Fruit fly (Drosophila melanogaster): ENCODE data around the gene CG13659.

Gene CG13659

DNA sequence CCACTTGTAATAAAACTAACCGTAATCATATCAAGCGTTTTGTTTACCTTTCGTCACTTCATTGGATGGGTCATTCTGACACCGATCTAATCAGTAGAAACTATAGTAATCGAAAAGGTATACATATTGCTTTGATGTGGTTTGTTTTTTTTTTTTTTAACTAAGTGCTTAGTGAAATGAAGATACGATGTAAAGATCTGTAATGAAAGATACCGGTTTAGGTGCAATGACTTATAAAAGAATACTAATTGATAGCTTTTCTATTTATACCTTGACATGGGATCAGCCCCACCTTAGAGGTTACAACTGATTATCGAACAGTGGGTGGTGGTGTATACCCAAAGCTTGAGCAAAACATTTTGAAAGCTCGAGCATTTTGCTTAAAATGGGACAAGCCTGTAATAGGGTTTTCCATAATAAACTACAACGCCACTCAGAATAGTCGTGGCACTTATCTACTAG is 17.5 kb upstream of the CG13659 start, which contains the start of gene CG31300:
CG31300 (plus strand) TSS at position 412 of the 462 bp plus-strand sequence.
- no peak for TF ChIP-seq insv (optimal IDR thresholded peaks at IDR 0.05)
- TF ChIP-seq ttk (optimal IDR thresholded peaks at IDR 0.05): no peak
- TF ChIP-seq psq (optimal IDR thresholded peaks at IDR 0.05): no peak
- TF ChIP-seq h (optimal IDR thresholded peaks at IDR 0.05): no peak
- TF ChIP-seq Sin3A (optimal IDR thresholded peaks at IDR 0.05): no peak
- no peak for TF ChIP-seq Myc (optimal IDR thresholded peaks at IDR 0.05)

DNA sequence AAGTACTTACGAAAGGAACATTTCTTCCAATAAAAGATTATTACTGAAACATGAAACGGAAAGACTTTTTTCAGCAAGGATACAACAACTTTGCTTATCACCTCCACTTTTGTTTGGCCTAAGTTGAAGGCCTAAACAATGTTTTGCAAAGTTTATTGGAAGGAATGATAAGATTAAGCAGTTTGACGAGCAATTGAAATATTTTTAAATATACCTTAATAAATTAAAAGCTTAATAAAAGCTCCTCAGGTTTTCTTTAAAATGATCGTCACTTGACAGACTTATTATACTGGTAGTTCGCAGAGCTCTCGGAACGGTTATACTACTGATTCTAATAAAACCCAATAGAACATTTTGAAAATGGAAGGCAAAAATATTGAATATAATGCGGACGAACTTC is 15.5 kb upstream of the CG13659 start, which contains the start of gene CG31104:
CG31104 (plus strand) TSS at position 301 of the 400 bp plus-strand sequence.
- TF ChIP-seq insv (optimal IDR thresholded peaks at IDR 0.05): no peak
- TF ChIP-seq Sin3A (optimal IDR thresholded peaks at IDR 0.05): no peak
- no peak for TF ChIP-seq h (optimal IDR thresholded peaks at IDR 0.05)
- no peak for TF ChIP-seq psq (optimal IDR thresholded peaks at IDR 0.05)
- no peak for TF ChIP-seq Myc (optimal IDR thresholded peaks at IDR 0.05)
- no peak for TF ChIP-seq ttk (optimal IDR thresholded peaks at IDR 0.05)

dm6 chr3R:25287128-25287527 is 13.6 kb upstream of the CG13659 start, which contains the start of gene CG13658:
TSS of gene CG13658 (plus strand) at chr3R:25287474.
- no peak for TF ChIP-seq h (optimal IDR thresholded peaks at IDR 0.05)
- no peak for TF ChIP-seq Sin3A (optimal IDR thresholded peaks at IDR 0.05)

DNA sequence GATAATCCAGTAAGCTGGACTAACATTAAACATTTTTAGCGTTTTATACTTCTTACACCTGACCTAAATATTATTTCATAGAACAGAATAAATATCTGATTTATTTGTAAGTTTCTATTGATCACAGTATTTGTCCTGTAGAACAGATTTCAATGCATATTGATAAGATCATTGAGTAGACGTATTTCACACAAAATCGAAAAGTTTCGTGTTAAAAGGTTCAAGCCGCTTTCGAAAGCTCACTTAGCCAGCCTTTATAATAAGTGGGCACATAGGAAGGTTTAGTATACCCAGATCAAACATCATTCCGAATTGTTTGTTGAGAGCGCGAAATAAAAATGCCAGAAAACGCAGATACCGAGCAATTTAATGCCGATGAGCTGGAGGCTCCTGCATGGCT is 11.1 kb upstream of the CG13659 start, which contains the start of gene CG11893:
CG11893 (plus strand) TSS at position 301 of the 400 bp plus-strand sequence.
- TF ChIP-seq h (optimal IDR thresholded peaks at IDR 0.05): no peak
- no peak for TF ChIP-seq psq (optimal IDR thresholded peaks at IDR 0.05)
- TF ChIP-seq ttk (optimal IDR thresholded peaks at IDR 0.05): no peak
- TF ChIP-seq Myc (optimal IDR thresholded peaks at IDR 0.05): no peak

dm6 chr3R:25292864-25293284 is 7.8 kb upstream of the CG13659 start, which contains the start of gene CG31098:
TSS of gene CG31098 (minus strand) at chr3R:25292977.
- TF ChIP-seq psq (optimal IDR thresholded peaks at IDR 0.05): no peak
- TF ChIP-seq h (optimal IDR thresholded peaks at IDR 0.05): no peak
- TF ChIP-seq ttk (optimal IDR thresholded peaks at IDR 0.05): no peak
- TF ChIP-seq Sin3A (optimal IDR thresholded peaks at IDR 0.05): no peak
- no peak for TF ChIP-seq insv (optimal IDR thresholded peaks at IDR 0.05)
- no peak for TF ChIP-seq Myc (optimal IDR thresholded peaks at IDR 0.05)

DNA sequence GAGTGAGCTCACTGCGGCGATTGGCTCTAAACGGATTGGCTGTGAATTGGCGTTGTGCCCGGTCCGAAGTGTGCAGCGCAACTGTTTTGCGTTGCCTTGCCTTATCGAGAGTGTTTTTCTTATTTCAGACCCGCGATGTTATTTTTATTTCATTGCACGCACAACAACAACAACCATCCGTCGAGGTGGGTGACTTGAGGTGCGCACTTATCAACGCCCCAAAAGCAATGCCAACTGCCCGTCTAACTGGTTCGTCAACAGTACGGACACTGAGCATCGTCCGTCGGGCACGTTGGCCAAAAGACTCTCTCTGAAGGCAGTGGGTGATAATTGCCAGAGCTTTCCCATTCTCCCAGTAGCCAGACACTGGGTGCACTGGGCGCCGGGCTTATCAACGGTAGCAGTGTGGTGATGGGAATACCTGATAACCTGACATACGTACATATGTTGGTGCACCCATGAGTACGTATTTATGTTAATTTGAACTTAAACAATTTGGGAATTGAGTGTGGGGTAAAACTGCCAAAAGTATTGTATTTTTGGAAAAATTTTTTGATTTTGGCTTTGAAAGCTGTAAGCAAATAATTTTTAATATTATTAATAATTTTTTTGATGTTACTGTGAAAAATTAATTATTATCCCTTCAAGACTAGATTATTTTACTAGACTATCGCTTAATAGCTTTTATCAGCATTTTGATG is 5.2 kb upstream of the CG13659 start, which contains the start of gene CG31102:
CG31102 (minus strand) TSS at position 275 of the 701 bp plus-strand sequence.
- no peak for TF ChIP-seq ttk (optimal IDR thresholded peaks at IDR 0.05)
- no peak for TF ChIP-seq Sin3A (optimal IDR thresholded peaks at IDR 0.05)
- no peak for TF ChIP-seq insv (optimal IDR thresholded peaks at IDR 0.05)
- TF ChIP-seq Myc (optimal IDR thresholded peaks at IDR 0.05): no peak
- no peak for TF ChIP-seq h (optimal IDR thresholded peaks at IDR 0.05)
- TF ChIP-seq psq (optimal IDR thresholded peaks at IDR 0.05): no peak

DNA sequence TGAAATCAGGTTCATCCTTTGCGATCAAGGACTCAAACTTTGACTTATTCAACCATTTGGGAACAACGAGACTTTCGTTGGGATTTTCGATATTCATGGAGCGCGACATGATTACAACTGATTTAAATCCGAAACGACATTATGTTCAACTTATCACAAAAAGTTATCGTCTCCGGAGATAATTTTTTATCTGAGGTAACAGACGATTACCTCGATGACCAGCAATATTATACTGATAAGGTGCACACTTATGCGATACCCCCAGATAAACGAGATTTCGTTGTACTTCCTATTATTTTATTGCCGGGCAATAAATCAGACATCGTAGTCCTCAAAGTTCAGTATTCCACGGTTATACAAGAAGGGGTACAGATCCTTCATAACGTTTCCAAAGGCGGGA is 3.0 kb upstream of the CG13659 start, which contains the start of gene CG31097:
CG31097 (minus strand) TSS at position 101 of the 400 bp plus-strand sequence.
- TF ChIP-seq psq (optimal IDR thresholded peaks at IDR 0.05) (no peak), ttk (optimal IDR thresholded peaks at IDR 0.05) (no peak), h (optimal IDR thresholded peaks at IDR 0.05) (no peak), Myc (optimal IDR thresholded peaks at IDR 0.05) (no peak), insv (optimal IDR thresholded peaks at IDR 0.05) (no peak), Sin3A (optimal IDR thresholded peaks at IDR 0.05) (no peak)

DNA sequence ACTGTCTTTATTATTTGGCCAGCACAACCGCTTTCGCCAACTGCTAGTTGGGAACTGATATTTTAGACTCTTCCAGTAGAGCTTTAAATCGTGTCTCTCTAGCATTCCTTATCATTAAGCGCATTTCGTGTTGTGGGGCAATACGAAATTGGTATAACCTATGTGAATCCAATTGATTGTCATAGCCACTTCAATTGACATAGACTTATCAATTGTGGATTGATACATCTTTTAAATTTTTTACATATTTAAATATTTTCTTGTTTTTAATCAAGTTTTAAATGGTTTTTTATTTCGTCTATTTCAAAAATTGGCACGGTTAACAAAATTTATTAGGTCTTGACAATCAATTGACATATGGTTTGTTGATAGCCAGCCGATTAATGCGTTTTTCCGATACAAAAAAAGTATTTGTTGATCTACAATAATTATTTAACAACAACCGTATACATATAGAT is 1.2 kb upstream of the CG13659 start, which contains the start of gene CG31288:
CG31288 (minus strand) TSS at position 51 of the 458 bp plus-strand sequence.
- TF ChIP-seq Myc (optimal IDR thresholded peaks at IDR 0.05) (no peak), Sin3A (optimal IDR thresholded peaks at IDR 0.05) (no peak), ttk (optimal IDR thresholded peaks at IDR 0.05) (no peak), psq (optimal IDR thresholded peaks at IDR 0.05) (no peak), insv (optimal IDR thresholded peaks at IDR 0.05) (no peak), h (optimal IDR thresholded peaks at IDR 0.05) (no peak)

dm6 chr3R:25302239-25302638 is 1.5 kb downstream of the CG13659 start, which contains the start of gene CG31370:
TSS of gene CG31370 (plus strand) at chr3R:25302464.
- TF ChIP-seq insv (optimal IDR thresholded peaks at IDR 0.05): no peak
- no peak for TF ChIP-seq psq (optimal IDR thresholded peaks at IDR 0.05)
- no peak for TF ChIP-seq Sin3A (optimal IDR thresholded peaks at IDR 0.05)
- TF ChIP-seq h (optimal IDR thresholded peaks at IDR 0.05): no peak
- no peak for TF ChIP-seq ttk (optimal IDR thresholded peaks at IDR 0.05)
- TF ChIP-seq Myc (optimal IDR thresholded peaks at IDR 0.05): no peak

dm6 chr3R:25303857-25304440 is 3.3 kb downstream of the CG13659 start, which contains the start of gene CG31436:
TSS of gene CG31436 (plus strand) at chr3R:25304137.
- no peak for TF ChIP-seq Sin3A (optimal IDR thresholded peaks at IDR 0.05)
- TF ChIP-seq insv (optimal IDR thresholded peaks at IDR 0.05): no peak
- no peak for TF ChIP-seq Myc (optimal IDR thresholded peaks at IDR 0.05)
- TF ChIP-seq ttk (optimal IDR thresholded peaks at IDR 0.05): no peak
- TF ChIP-seq psq (optimal IDR thresholded peaks at IDR 0.05): no peak
- no peak for TF ChIP-seq h (optimal IDR thresholded peaks at IDR 0.05)

dm6 chr3R:25305822-25306544 is 5.3 kb downstream of the CG13659 start:
- TF ChIP-seq h (optimal IDR thresholded peaks at IDR 0.05): no peak
- no peak for TF ChIP-seq Myc (optimal IDR thresholded peaks at IDR 0.05)
- TF ChIP-seq psq (optimal IDR thresholded peaks at IDR 0.05): no peak
- TF ChIP-seq ttk (optimal IDR thresholded peaks at IDR 0.05): no peak
- no peak for TF ChIP-seq insv (optimal IDR thresholded peaks at IDR 0.05)
- TF ChIP-seq Sin3A (optimal IDR thresholded peaks at IDR 0.05): no peak

All from Kc167 (cell line).